Worm (Caenorhabditis elegans) whole organism, late embryonic: ENCODE data around the gene osgn-1.

ENCODE experiments used
- ama-1 ChIP-seq: fragments of 150-350 bp; optimal IDR thresholded peaks from 2 replicates; lab custom pipeline; 2014
- nhr-11 ChIP-seq: fragments of 150-350 bp; optimal IDR thresholded peaks from 2 replicates; lab custom pipeline; 2014; ENCODE audit warnings: missing biosample characterization, missing genetic modification characterization
- ref-2 ChIP-seq: sonication (generic microtip); optimal IDR thresholded peaks from 2 replicates; lab custom pipeline; 2016; ENCODE audit warnings: missing genetic modification characterization, missing compliant biosample characterization
- unc-55 ChIP-seq: sonication (generic microtip); optimal IDR thresholded peaks from 2 replicates; lab custom pipeline; 2017; ENCODE audit warnings: missing biosample characterization, missing genetic modification reagents, missing genetic modification characterization

ce11 chrIV:4207088-4207487 is at the start of gene osgn-1:
- TF ChIP-seq unc-55 (no peak), ama-1 (lab: Kevin White, UChicago) (no peak), nhr-11 (tag; lab: Kevin White, UChicago) (no peak), ref-2 (tag; lab: Kevin White, UChicago) (no peak)
